Worm (Caenorhabditis elegans): ENCODE measurements around the gene B0222.11.

DNA sequence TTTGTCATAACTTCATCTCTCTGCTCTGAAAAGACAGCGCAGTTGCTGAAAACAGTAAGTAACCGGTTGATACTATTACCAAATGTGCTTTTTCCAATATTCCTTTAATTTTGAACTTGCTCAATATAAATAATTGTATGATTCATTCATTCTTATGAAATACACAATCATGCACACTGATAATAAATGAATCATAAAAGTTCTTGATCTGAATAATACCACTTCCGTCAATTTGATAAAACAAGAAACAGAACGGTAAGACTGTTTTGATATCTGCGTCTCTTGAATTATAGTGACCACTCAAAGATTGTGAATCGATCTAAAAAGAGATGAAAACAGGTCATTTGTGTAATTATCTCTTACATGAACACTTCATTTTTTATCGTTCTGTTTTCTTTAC is 41.7 kb downstream of the B0222.11 start, which contains the start of gene F21C10.4:
- no peak for TF ChIP-seq lsy-2 (tag; optimal IDR thresholded peaks at IDR 0.05)
- TF ChIP-seq skn-1 (tag; optimal IDR thresholded peaks at IDR 0.05) = no peak
- TF ChIP-seq efl-3 (GFP tag; optimal IDR thresholded peaks at IDR 0.05) = no peak
- TF ChIP-seq pag-3 (tag; optimal IDR thresholded peaks at IDR 0.05; ENCODE audit: borderline replicate concordance, insufficient read depth) = no peak
- TF ChIP-seq ces-1 (GFP tag; optimal IDR thresholded peaks at IDR 0.05) = no peak
- TF ChIP-seq ceh-90 (tag; optimal IDR thresholded peaks at IDR 0.05) = no peak
- TF ChIP-seq egl-27 (tag; optimal IDR thresholded peaks at IDR 0.05) = no peak
- TF ChIP-seq lin-35 (GFP tag; optimal IDR thresholded peaks at IDR 0.05) = no peak
- no peak for TF ChIP-seq dpl-1 (GFP tag; optimal IDR thresholded peaks at IDR 0.05)
- TF ChIP-seq nhr-28 (tag; optimal IDR thresholded peaks at IDR 0.05) = no peak
- TF ChIP-seq lin-13 (GFP tag; optimal IDR thresholded peaks at IDR 0.05) = no peak
